Fruit fly (Drosophila melanogaster): Measurements from ENCODE around the gene GILT1.

- TF ChIP-seq CG32006 (GFP tag; optimal IDR thresholded peaks at IDR 0.05) (no peak), CG1621 (tag; optimal IDR thresholded peaks at IDR 0.05) (no peak), CG8632 (GFP tag; optimal IDR thresholded peaks at IDR 0.05) (no peak), topi (GFP tag; optimal IDR thresholded peaks at IDR 0.05) (no peak), achi (GFP tag; optimal IDR thresholded peaks at IDR 0.05) (no peak), fd85E (GFP tag; optimal IDR thresholded peaks at IDR 0.05) (no peak), CG10669 (GFP tag; optimal IDR thresholded peaks at IDR 0.05) (no peak), net (GFP tag; optimal IDR thresholded peaks at IDR 0.05) (no peak), Lpt (GFP tag; optimal IDR thresholded peaks at IDR 0.05) (no peak), CG9139 (GFP tag; optimal IDR thresholded peaks at IDR 0.05) (no peak), CG34406 (GFP tag; optimal IDR thresholded peaks at IDR 0.05) (no peak), CG6854 (GFP tag; optimal IDR thresholded peaks at IDR 0.05) (no peak), Hr38 (GFP tag; optimal IDR thresholded peaks at IDR 0.05) (no peak), CG6808 (GFP tag; optimal IDR thresholded peaks at IDR 0.05) (no peak)
These were observed 6.5 kb downstream of the GILT1 start, which contains the start of gene CCHa2 for dm6 chr3R:13395133-13395532.

Data from whole organism, prepupa.